Worm (Caenorhabditis elegans) whole organism, early embryonic: ENCODE results near the gene Y57G11C.38.
"Not testable (repeated sequence)": the region's sequence is repeated elsewhere in the genome, so short reads cannot be mapped to it uniquely, and the experiment has no call there.

Source experiments
- aly-1 ChIP-seq: sonication (generic microtip); optimal IDR thresholded peaks from 2 replicates; lab custom pipeline; 2016; ENCODE audit warnings: missing genetic modification characterization, missing compliant biosample characterization
- ama-1 ChIP-seq: fragments of 150-350 bp; optimal IDR thresholded peaks from 2 replicates; lab custom pipeline; 2014
- flt-1 ChIP-seq: fragments of 200-800 bp; sonication (Bioruptor generic); IDR thresholded peaks from 2 replicates; pipeline ENCODE4 v1.3.6; 2022; ENCODE audit warnings: missing genetic modification characterization, missing compliant biosample characterization
- hmg-4 ChIP-seq: fragments of 200-800 bp; sonication (Bioruptor generic); optimal IDR thresholded peaks from 2 replicates; lab custom pipeline; 2018; ENCODE audit warnings: mild to moderate bottlenecking, missing genetic modification characterization, missing compliant biosample characterization
- sea-1 ChIP-seq: fragments of 200-800 bp; sonication (Bioruptor generic); conservative IDR thresholded peaks from 2 replicates; pipeline ENCODE4 v1.3.6; 2022; ENCODE audit warnings: missing genetic modification characterization, missing compliant biosample characterization
- tbx-11 ChIP-seq: fragments of 200-800 bp; sonication (Bioruptor generic); IDR thresholded peaks from 2 replicates; pipeline ENCODE4 v1.3.6; 2022; ENCODE audit warnings: missing genetic modification characterization, missing compliant biosample characterization

DNA sequence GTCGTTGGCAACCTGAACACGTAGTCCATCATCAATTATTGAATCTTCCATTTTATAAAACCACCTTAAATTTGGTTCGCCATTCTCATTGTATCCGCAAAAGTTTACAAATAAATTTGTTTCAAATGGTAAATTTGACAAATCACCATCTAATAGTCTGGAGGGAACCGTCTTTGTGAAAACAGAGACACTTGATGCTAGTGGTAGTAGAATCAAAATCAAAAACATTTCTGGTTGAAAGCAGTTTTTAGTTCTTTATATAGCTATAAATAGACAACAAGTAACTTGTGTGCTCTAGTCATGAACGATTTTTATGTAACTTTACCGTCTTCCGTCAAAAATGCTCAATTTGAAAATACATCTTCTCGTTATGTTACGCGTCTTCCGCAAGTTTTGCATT, 19.2 kb upstream of the Y57G11C.38 start, which contains the start of gene Y57G11C.20:
- TF ChIP-seq flt-1 (GFP tag; lab: Robert Waterston, UW); hmg-4 (GFP tag; lab: Kevin White, UChicago); ama-1 (lab: Kevin White, UChicago); sea-1 (GFP tag; lab: Robert Waterston, UW); tbx-11 (GFP tag; lab: Robert Waterston, UW); aly-1 (tag; lab: Kevin White, UChicago): not testable (repeated sequence)
